Worm (Caenorhabditis elegans) whole organism, young adult: ENCODE results near the gene T10F2.5.

ENCODE experiments used
- F57A8.1 ChIP-seq: fragments of 200-800 bp; sonication (Bioruptor generic); optimal IDR thresholded peaks from 2 replicates; lab custom pipeline; 2018; ENCODE audit warnings: mild to moderate bottlenecking, missing genetic modification characterization, moderate library complexity, missing compliant biosample characterization
- nhr-120 ChIP-seq: fragments of 200-800 bp; sonication (Bioruptor generic); IDR thresholded peaks from 2 replicates; pipeline ENCODE4 v1.3.6; 2022; ENCODE audit warnings: missing genetic modification characterization, missing compliant biosample characterization
- unc-130 ChIP-seq: sonication (generic microtip); optimal IDR thresholded peaks from 2 replicates; lab custom pipeline; 2016; ENCODE audit warnings: missing genetic modification reagents, missing genetic modification characterization, missing compliant biosample characterization

Gene T10F2.5

ce11 chrIII:5109401-5109800, 50.0 kb downstream of the T10F2.5 start, which contains the start of gene sax-2:
sax-2 (plus strand) TSS chrIII:5109701.
- TF ChIP-seq unc-130 (GFP tag; lab: Kevin White, UChicago) (no peak), F57A8.1 (no peak), nhr-120 (no peak)
